Worm (Caenorhabditis elegans) whole organism, mixed stage, embryonic: ENCODE measurements around the gene sym-3.

Experiments used
- M03D4.4 ChIP-seq: sonication (generic microtip); optimal IDR thresholded peaks from 2 replicates; lab custom pipeline; 2017; ENCODE audit warnings: mild to moderate bottlenecking, missing genetic modification characterization, missing compliant biosample characterization
- bed-3 ChIP-seq: fragments of 200-800 bp; sonication (Bioruptor generic); optimal IDR thresholded peaks from 3 replicates; lab custom pipeline; 2018; ENCODE audit warnings: mild to moderate bottlenecking, missing genetic modification characterization, moderate library complexity, missing compliant biosample characterization
- blmp-1 ChIP-seq: fragments of 150-350 bp; optimal IDR thresholded peaks from 2 replicates; lab custom pipeline; 2014; ENCODE audit warnings: missing biosample characterization, missing genetic modification characterization
- ceh-39 ChIP-seq: fragments of 150-350 bp; optimal IDR thresholded peaks from 2 replicates; lab custom pipeline; 2014; ENCODE audit warnings: missing biosample characterization, missing genetic modification characterization
- ceh-43 ChIP-seq: fragments of 200-800 bp; sonication (Bioruptor generic); optimal IDR thresholded peaks from 2 replicates; lab custom pipeline; 2018; ENCODE audit warnings: mild to moderate bottlenecking, missing genetic modification characterization, moderate library complexity, missing compliant biosample characterization
- ceh-83 ChIP-seq: fragments of 200-800 bp; sonication (Bioruptor generic); optimal IDR thresholded peaks from 2 replicates; lab custom pipeline; 2018; ENCODE audit warnings: mild to moderate bottlenecking, missing genetic modification characterization, missing compliant biosample characterization
- cnd-1 ChIP-seq: fragments of 200-800 bp; sonication (Bioruptor generic); optimal IDR thresholded peaks from 2 replicates; lab custom pipeline; 2018; ENCODE audit warnings: mild to moderate bottlenecking, missing genetic modification characterization, missing compliant biosample characterization
- drap-1 ChIP-seq: fragments of 200-800 bp; sonication (Bioruptor generic); optimal IDR thresholded peaks from 3 replicates; lab custom pipeline; 2018; ENCODE audit warnings: mild to moderate bottlenecking, missing genetic modification characterization, missing compliant biosample characterization
- elt-1 ChIP-seq: sonication (generic microtip); optimal IDR thresholded peaks from 2 replicates; lab custom pipeline; 2017; ENCODE audit warnings: missing genetic modification characterization, mild to moderate bottlenecking, missing compliant biosample characterization, antibody characterized with exemption, moderate library complexity, borderline replicate concordance; ENCODE audit not compliant: insufficient read depth
- elt-3 ChIP-seq: fragments of 150-350 bp; optimal IDR thresholded peaks from 2 replicates; lab custom pipeline; 2014; ENCODE audit warnings: missing biosample characterization, missing genetic modification characterization
- flh-1 ChIP-seq: fragments of 200-800 bp; sonication (Bioruptor generic); optimal IDR thresholded peaks from 2 replicates; lab custom pipeline; 2018; ENCODE audit warnings: mild to moderate bottlenecking, missing genetic modification characterization, moderate library complexity, missing compliant biosample characterization
- ham-2 ChIP-seq: fragments of 200-800 bp; sonication (Bioruptor generic); optimal IDR thresholded peaks from 2 replicates; lab custom pipeline; 2018; ENCODE audit warnings: mild to moderate bottlenecking, missing genetic modification characterization, missing compliant biosample characterization
- hlh-1 ChIP-seq: fragments of 150-350 bp; optimal IDR thresholded peaks from 2 replicates; lab custom pipeline; 2014; ENCODE audit warnings: missing biosample characterization, missing genetic modification reagents, missing genetic modification characterization
- lin-13 ChIP-seq: fragments of 150-350 bp; optimal IDR thresholded peaks from 2 replicates; lab custom pipeline; 2014; ENCODE audit warnings: missing biosample characterization, missing genetic modification characterization
- lin-32 ChIP-seq: fragments of 200-800 bp; sonication (Bioruptor generic); optimal IDR thresholded peaks from 2 replicates; lab custom pipeline; 2018; ENCODE audit warnings: mild to moderate bottlenecking, missing genetic modification characterization, missing compliant biosample characterization
- lsy-2 ChIP-seq: fragments of 150-350 bp; optimal IDR thresholded peaks from 2 replicates; lab custom pipeline; 2014; ENCODE audit warnings: missing biosample characterization, missing genetic modification characterization
- mab-5 ChIP-seq: fragments of 150-350 bp; optimal IDR thresholded peaks from 2 replicates; lab custom pipeline; 2014; ENCODE audit warnings: missing biosample characterization, missing genetic modification characterization
- mls-2 ChIP-seq: sonication (generic microtip); optimal IDR thresholded peaks from 2 replicates; lab custom pipeline; 2016; ENCODE audit warnings: mild to moderate bottlenecking, missing genetic modification characterization, moderate library complexity, missing compliant biosample characterization
- nhr-12 ChIP-seq: fragments of 150-350 bp; optimal IDR thresholded peaks from 2 replicates; lab custom pipeline; 2014; ENCODE audit warnings: missing biosample characterization, missing genetic modification characterization
- nhr-2 ChIP-seq: fragments of 150-350 bp; optimal IDR thresholded peaks from 2 replicates; lab custom pipeline; 2014; ENCODE audit warnings: missing biosample characterization, missing genetic modification characterization
- nhr-237 ChIP-seq: fragments of 150-350 bp; optimal IDR thresholded peaks from 2 replicates; lab custom pipeline; 2014; ENCODE audit warnings: missing biosample characterization, missing genetic modification characterization
- nhr-28 ChIP-seq: fragments of 150-350 bp; optimal IDR thresholded peaks from 2 replicates; lab custom pipeline; 2014; ENCODE audit warnings: missing biosample characterization, missing genetic modification characterization
- pha-4 ChIP-seq: fragments of 150-350 bp; optimal IDR thresholded peaks from 2 replicates; lab custom pipeline; 2018; ENCODE audit warnings: missing biosample characterization, missing genetic modification reagents, missing genetic modification characterization
- sem-2 ChIP-seq: fragments of 200-800 bp; sonication (Bioruptor generic); optimal IDR thresholded peaks from 2 replicates; lab custom pipeline; 2018; ENCODE audit warnings: mild to moderate bottlenecking, missing genetic modification characterization, missing compliant biosample characterization
- snpc-4 ChIP-seq: fragments of 150-350 bp; optimal IDR thresholded peaks from 2 replicates; lab custom pipeline; 2014; ENCODE audit warnings: missing biosample characterization, missing genetic modification characterization
- sptf-1 ChIP-seq: sonication (generic microtip); optimal IDR thresholded peaks from 2 replicates; lab custom pipeline; 2017; ENCODE audit warnings: mild to moderate bottlenecking, missing genetic modification characterization, moderate library complexity, missing compliant biosample characterization
- tbx-8 ChIP-seq: fragments of 200-800 bp; sonication (Bioruptor generic); optimal IDR thresholded peaks from 2 replicates; lab custom pipeline; 2018; ENCODE audit warnings: mild to moderate bottlenecking, missing genetic modification characterization, moderate library complexity, missing compliant biosample characterization
- unc-120 ChIP-seq: sonication (generic microtip); optimal IDR thresholded peaks from 2 replicates; lab custom pipeline; 2017; ENCODE audit warnings: missing genetic modification characterization, missing compliant biosample characterization; ENCODE audit not compliant: poor library complexity, severe bottlenecking
- unc-39 ChIP-seq: fragments of 150-350 bp; optimal IDR thresholded peaks from 2 replicates; lab custom pipeline; 2014; ENCODE audit warnings: missing biosample characterization, missing genetic modification characterization
- unc-62 ChIP-seq: fragments of 150-350 bp; optimal IDR thresholded peaks from 2 replicates; lab custom pipeline; 2014; ENCODE audit warnings: missing biosample characterization, missing genetic modification reagents, missing genetic modification characterization
- zip-8 ChIP-seq: fragments of 150-350 bp; optimal IDR thresholded peaks from 2 replicates; lab custom pipeline; 2014; ENCODE audit warnings: missing biosample characterization, missing genetic modification characterization
- ztf-11 ChIP-seq: fragments of 150-350 bp; optimal IDR thresholded peaks from 2 replicates; lab custom pipeline; 2014; ENCODE audit warnings: missing biosample characterization, missing genetic modification characterization

The sym-3 gene

ce11 chrX:5819702-5820470 is 46.3 kb downstream of the sym-3 start:
- TF ChIP-seq bed-3 (no peak), tbx-8 (GFP tag; lab: Kevin White, UChicago) (no peak), flh-1 (GFP tag; lab: Kevin White, UChicago) (no peak), elt-3 (no peak), unc-62 (no peak), unc-120 (no peak), ceh-39 (tag; lab: Kevin White, UChicago) (no peak)

- TF ChIP-seq lin-13 (tag; lab: Kevin White, UChicago) (no peak), hlh-1 (tag; lab: Kevin White, UChicago) (no peak), cnd-1 (tag; lab: Kevin White, UChicago) (no peak), bed-3 (no peak), ceh-43 (GFP tag; lab: Kevin White, UChicago) (no peak), elt-1 (tag; lab: Kevin White, UChicago) (no peak), unc-39 (tag; lab: Kevin White, UChicago) (no peak), zip-8 (tag; lab: Kevin White, UChicago) (no peak), nhr-2 (tag; lab: Kevin White, UChicago) (no peak), sptf-1 (tag; lab: Kevin White, UChicago) (peak; percentile 24), nhr-12 (tag; lab: Kevin White, UChicago) (no peak), lin-32 (GFP tag; lab: Kevin White, UChicago) (peak; percentile 2), ceh-83 (GFP tag; lab: Kevin White, UChicago) (no peak), nhr-237 (tag; lab: Kevin White, UChicago) (no peak), lsy-2 (tag; lab: Kevin White, UChicago) (no peak), sem-2 (GFP tag; lab: Kevin White, UChicago) (no peak), M03D4.4 (tag; lab: Kevin White, UChicago) (peak; percentile 43), flh-1 (GFP tag; lab: Kevin White, UChicago) (no peak), nhr-28 (tag; lab: Kevin White, UChicago) (no peak), tbx-8 (GFP tag; lab: Kevin White, UChicago) (no peak), blmp-1 (tag; lab: Kevin White, UChicago) (no peak), mls-2 (tag; lab: Kevin White, UChicago) (peak; percentile 20), drap-1 (GFP tag; lab: Kevin White, UChicago) (peak; percentile 35), ham-2 (GFP tag; lab: Kevin White, UChicago) (no peak)
These were observed 47.3 kb downstream of the sym-3 start for ce11 chrX:5820880-5821279.

- no peak for TF ChIP-seq ztf-11 (tag; lab: Kevin White, UChicago)
- TF ChIP-seq pha-4, result no peak
- TF ChIP-seq unc-39 (tag; lab: Kevin White, UChicago), result no peak
- TF ChIP-seq M03D4.4 (tag; lab: Kevin White, UChicago), result no peak
- no peak for TF ChIP-seq ham-2 (GFP tag; lab: Kevin White, UChicago)
- no peak for TF ChIP-seq lin-32 (GFP tag; lab: Kevin White, UChicago)
- no peak for TF ChIP-seq zip-8 (tag; lab: Kevin White, UChicago)
- no peak for TF ChIP-seq unc-120
- no peak for TF ChIP-seq nhr-28 (tag; lab: Kevin White, UChicago)
- TF ChIP-seq mls-2 (tag; lab: Kevin White, UChicago), result no peak
- TF ChIP-seq sem-2 (GFP tag; lab: Kevin White, UChicago), result no peak
- TF ChIP-seq ceh-43 (GFP tag; lab: Kevin White, UChicago), result no peak
- no peak for TF ChIP-seq mab-5 (tag; lab: Kevin White, UChicago)
- TF ChIP-seq elt-1 (tag; lab: Kevin White, UChicago), result no peak
- no peak for TF ChIP-seq flh-1 (GFP tag; lab: Kevin White, UChicago)
- no peak for TF ChIP-seq nhr-237 (tag; lab: Kevin White, UChicago)
- TF ChIP-seq drap-1 (GFP tag; lab: Kevin White, UChicago), result no peak
- no peak for TF ChIP-seq bed-3
- TF ChIP-seq nhr-2 (tag; lab: Kevin White, UChicago), result no peak
These were observed 48.3 kb downstream of the sym-3 start, which contains the start of gene hbl-1 for ce11 chrX:5821842-5822241. hbl-1 (plus strand) TSS chrX:5822142.

ce11 chrX:5826976-5827375 is 53.4 kb downstream of the sym-3 start:
- TF ChIP-seq snpc-4 (tag; lab: Kevin White, UChicago), result no peak
- TF ChIP-seq sptf-1 (tag; lab: Kevin White, UChicago), result peak; percentile 16
- TF ChIP-seq elt-1 (tag; lab: Kevin White, UChicago), result no peak
- TF ChIP-seq nhr-28 (tag; lab: Kevin White, UChicago), result no peak
- no peak for TF ChIP-seq unc-120
- TF ChIP-seq cnd-1 (tag; lab: Kevin White, UChicago), result peak; percentile 18
- no peak for TF ChIP-seq nhr-12 (tag; lab: Kevin White, UChicago)
